Worm (Caenorhabditis elegans) whole organism, L4 larva: ENCODE measurements around the gene F38B7.2.

Experiments
- T26A8.4 ChIP-seq: fragments of 200-800 bp; sonication (Bioruptor generic); IDR thresholded peaks from 2 replicates; pipeline ENCODE4 v1.3.6; 2022; ENCODE audit warnings: missing genetic modification characterization, missing compliant biosample characterization
- Y48G9A.11 ChIP-seq: fragments of 200-800 bp; sonication (Bioruptor generic); IDR thresholded peaks from 2 replicates; pipeline ENCODE4 v1.3.6; 2022; ENCODE audit warnings: missing genetic modification reagents, missing genetic modification characterization, missing compliant biosample characterization
- mes-2 ChIP-seq: sonication (generic microtip); optimal IDR thresholded peaks from 2 replicates; lab custom pipeline; 2016; ENCODE audit warnings: missing genotype, mild to moderate bottlenecking, missing genetic modification characterization, missing compliant biosample characterization; ENCODE audit not compliant: poor library complexity, severe bottlenecking
- nhr-237 ChIP-seq: sonication (generic microtip); optimal IDR thresholded peaks from 2 replicates; lab custom pipeline; 2017; ENCODE audit warnings: missing biosample characterization, missing genetic modification characterization
- nhr-28 ChIP-seq: fragments of 150-350 bp; optimal IDR thresholded peaks from 2 replicates; lab custom pipeline; 2014; ENCODE audit warnings: missing biosample characterization, missing genetic modification characterization
- nhr-6 ChIP-seq: fragments of 150-350 bp; optimal IDR thresholded peaks from 2 replicates; lab custom pipeline; 2014; ENCODE audit warnings: missing biosample characterization, missing genetic modification characterization
- nhr-76 ChIP-seq: fragments of 150-350 bp; optimal IDR thresholded peaks from 2 replicates; lab custom pipeline; 2014; ENCODE audit warnings: missing biosample characterization, missing genetic modification characterization
- spr-3 ChIP-seq: fragments of 200-800 bp; sonication (Bioruptor generic); optimal IDR thresholded peaks from 2 replicates; lab custom pipeline; 2018; ENCODE audit warnings: mild to moderate bottlenecking, missing genetic modification characterization, missing compliant biosample characterization
- zip-2 ChIP-seq: fragments of 150-350 bp; optimal IDR thresholded peaks from 2 replicates; lab custom pipeline; 2014; ENCODE audit warnings: missing biosample characterization, missing genetic modification characterization

DNA sequence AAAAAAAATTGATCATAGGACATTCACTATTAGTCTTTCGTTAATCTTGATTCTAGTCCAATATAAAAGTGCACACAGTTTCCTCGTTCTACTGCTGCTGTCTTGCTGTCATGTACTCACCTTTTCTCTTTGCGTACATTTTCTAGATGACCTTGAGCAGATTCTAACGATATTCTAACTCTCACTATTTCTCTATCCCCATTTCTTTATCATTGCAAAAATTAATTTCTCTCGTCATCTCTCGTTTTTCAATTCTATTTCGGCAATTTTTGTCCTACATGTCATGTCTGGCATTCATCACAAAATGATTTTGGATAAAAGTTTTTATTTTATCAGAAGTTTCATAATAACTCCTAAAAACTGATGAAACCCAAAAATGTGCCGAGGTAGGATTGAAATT lies 35.0 kb upstream of the F38B7.2 start, which contains the start of gene ttll-5:
- TF ChIP-seq nhr-6 (tag; lab: Kevin White, UChicago) (no peak), Y48G9A.11 (GFP tag; lab: Robert Waterston, UW) (no peak), nhr-237 (tag; lab: Kevin White, UChicago) (no peak), spr-3 (GFP tag; lab: Kevin White, UChicago) (no peak), nhr-76 (tag; lab: Kevin White, UChicago) (no peak), zip-2 (no peak), mes-2 (no peak), T26A8.4 (no peak), nhr-28 (peak; percentile 36)
